Fruit fly (Drosophila melanogaster): ENCODE measurements around the gene CG7214.

dm6 chr2L:7722723-7723122 lies 21.9 kb downstream of the CG7214 start, which contains the start of gene CG13794:
- peak; percentile 15 for TF ChIP-seq CG33017 (tag; optimal IDR thresholded peaks at IDR 0.05)
- TF ChIP-seq CG11617 (GFP tag; optimal IDR thresholded peaks at IDR 0.05) = no peak
- TF ChIP-seq CG1620 (GFP tag; optimal IDR thresholded peaks at IDR 0.05) = no peak
- TF ChIP-seq CG12768 (GFP tag; optimal IDR thresholded peaks at IDR 0.05) = no peak
- no peak for TF ChIP-seq ovo (GFP tag; optimal IDR thresholded peaks at IDR 0.05)
- no peak for TF ChIP-seq Hr96 (GFP tag; optimal IDR thresholded peaks at IDR 0.05)
- no peak for TF ChIP-seq cnc (optimal IDR thresholded peaks at IDR 0.05)
- TF ChIP-seq CG5204 (GFP tag; optimal IDR thresholded peaks at IDR 0.05) = no peak
- TF ChIP-seq CG7045 (GFP tag; optimal IDR thresholded peaks at IDR 0.05) = no peak
- no peak for TF ChIP-seq Crg-1 (GFP tag; optimal IDR thresholded peaks at IDR 0.05)
- no peak for TF ChIP-seq bab1 (GFP tag; optimal IDR thresholded peaks at IDR 0.05)
- no peak for TF ChIP-seq CG14711 (tag; optimal IDR thresholded peaks at IDR 0.05)
- no peak for TF ChIP-seq toe (GFP tag; optimal IDR thresholded peaks at IDR 0.05)

Data from whole organism, adult.